Worm (Caenorhabditis elegans) whole organism, mixed stage, embryonic: ENCODE measurements around the gene tsp-6.
A peak's percentile ranks its signal among the peaks of the same experiment; 100 is the strongest.

ENCODE experiments used
- M03D4.4 ChIP-seq: sonication (generic microtip); optimal IDR thresholded peaks from 2 replicates; lab custom pipeline; 2017; ENCODE audit warnings: mild to moderate bottlenecking, missing genetic modification characterization, missing compliant biosample characterization
- bed-3 ChIP-seq: fragments of 200-800 bp; sonication (Bioruptor generic); optimal IDR thresholded peaks from 3 replicates; lab custom pipeline; 2018; ENCODE audit warnings: mild to moderate bottlenecking, missing genetic modification characterization, moderate library complexity, missing compliant biosample characterization
- blmp-1 ChIP-seq: fragments of 150-350 bp; optimal IDR thresholded peaks from 2 replicates; lab custom pipeline; 2014; ENCODE audit warnings: missing biosample characterization, missing genetic modification characterization
- ceh-39 ChIP-seq: fragments of 150-350 bp; optimal IDR thresholded peaks from 2 replicates; lab custom pipeline; 2014; ENCODE audit warnings: missing biosample characterization, missing genetic modification characterization
- ceh-43 ChIP-seq: fragments of 200-800 bp; sonication (Bioruptor generic); optimal IDR thresholded peaks from 2 replicates; lab custom pipeline; 2018; ENCODE audit warnings: mild to moderate bottlenecking, missing genetic modification characterization, moderate library complexity, missing compliant biosample characterization
- ceh-83 ChIP-seq: fragments of 200-800 bp; sonication (Bioruptor generic); optimal IDR thresholded peaks from 2 replicates; lab custom pipeline; 2018; ENCODE audit warnings: mild to moderate bottlenecking, missing genetic modification characterization, missing compliant biosample characterization
- ces-1 ChIP-seq: fragments of 150-350 bp; optimal IDR thresholded peaks from 2 replicates; lab custom pipeline; 2014; ENCODE audit warnings: missing biosample characterization, missing genetic modification reagents, missing genetic modification characterization
- cnd-1 ChIP-seq: fragments of 200-800 bp; sonication (Bioruptor generic); optimal IDR thresholded peaks from 2 replicates; lab custom pipeline; 2018; ENCODE audit warnings: mild to moderate bottlenecking, missing genetic modification characterization, missing compliant biosample characterization
- drap-1 ChIP-seq: fragments of 200-800 bp; sonication (Bioruptor generic); optimal IDR thresholded peaks from 3 replicates; lab custom pipeline; 2018; ENCODE audit warnings: mild to moderate bottlenecking, missing genetic modification characterization, missing compliant biosample characterization
- elt-1 ChIP-seq: sonication (generic microtip); optimal IDR thresholded peaks from 2 replicates; lab custom pipeline; 2017; ENCODE audit warnings: missing genetic modification characterization, mild to moderate bottlenecking, missing compliant biosample characterization, antibody characterized with exemption, moderate library complexity, borderline replicate concordance; ENCODE audit not compliant: insufficient read depth
- elt-3 ChIP-seq: fragments of 150-350 bp; optimal IDR thresholded peaks from 2 replicates; lab custom pipeline; 2014; ENCODE audit warnings: missing biosample characterization, missing genetic modification characterization
- flh-1 ChIP-seq: fragments of 200-800 bp; sonication (Bioruptor generic); optimal IDR thresholded peaks from 2 replicates; lab custom pipeline; 2018; ENCODE audit warnings: mild to moderate bottlenecking, missing genetic modification characterization, moderate library complexity, missing compliant biosample characterization
- ham-2 ChIP-seq: fragments of 200-800 bp; sonication (Bioruptor generic); optimal IDR thresholded peaks from 2 replicates; lab custom pipeline; 2018; ENCODE audit warnings: mild to moderate bottlenecking, missing genetic modification characterization, missing compliant biosample characterization
- hlh-1 ChIP-seq: fragments of 150-350 bp; optimal IDR thresholded peaks from 2 replicates; lab custom pipeline; 2014; ENCODE audit warnings: missing biosample characterization, missing genetic modification reagents, missing genetic modification characterization
- lin-13 ChIP-seq: fragments of 150-350 bp; optimal IDR thresholded peaks from 2 replicates; lab custom pipeline; 2014; ENCODE audit warnings: missing biosample characterization, missing genetic modification characterization
- lin-32 ChIP-seq: fragments of 200-800 bp; sonication (Bioruptor generic); optimal IDR thresholded peaks from 2 replicates; lab custom pipeline; 2018; ENCODE audit warnings: mild to moderate bottlenecking, missing genetic modification characterization, missing compliant biosample characterization
- lsy-2 ChIP-seq: fragments of 150-350 bp; optimal IDR thresholded peaks from 2 replicates; lab custom pipeline; 2014; ENCODE audit warnings: missing biosample characterization, missing genetic modification characterization
- mab-5 ChIP-seq: fragments of 150-350 bp; optimal IDR thresholded peaks from 2 replicates; lab custom pipeline; 2014; ENCODE audit warnings: missing biosample characterization, missing genetic modification characterization
- mep-1 ChIP-seq: fragments of 150-350 bp; optimal IDR thresholded peaks from 2 replicates; lab custom pipeline; 2017; ENCODE audit warnings: missing biosample characterization, missing genetic modification reagents, missing genetic modification characterization, inconsistent platforms
- mls-2 ChIP-seq: sonication (generic microtip); optimal IDR thresholded peaks from 2 replicates; lab custom pipeline; 2016; ENCODE audit warnings: mild to moderate bottlenecking, missing genetic modification characterization, moderate library complexity, missing compliant biosample characterization
- nhr-12 ChIP-seq: fragments of 150-350 bp; optimal IDR thresholded peaks from 2 replicates; lab custom pipeline; 2014; ENCODE audit warnings: missing biosample characterization, missing genetic modification characterization
- nhr-2 ChIP-seq: fragments of 150-350 bp; optimal IDR thresholded peaks from 2 replicates; lab custom pipeline; 2014; ENCODE audit warnings: missing biosample characterization, missing genetic modification characterization
- nhr-237 ChIP-seq: fragments of 150-350 bp; optimal IDR thresholded peaks from 2 replicates; lab custom pipeline; 2014; ENCODE audit warnings: missing biosample characterization, missing genetic modification characterization
- nhr-28 ChIP-seq: fragments of 150-350 bp; optimal IDR thresholded peaks from 2 replicates; lab custom pipeline; 2014; ENCODE audit warnings: missing biosample characterization, missing genetic modification characterization
- nhr-76 ChIP-seq: sonication (generic microtip); optimal IDR thresholded peaks from 2 replicates; lab custom pipeline; 2017; ENCODE audit warnings: missing biosample characterization, missing genetic modification characterization
- pha-4 ChIP-seq: fragments of 150-350 bp; optimal IDR thresholded peaks from 2 replicates; lab custom pipeline; 2018; ENCODE audit warnings: missing biosample characterization, missing genetic modification reagents, missing genetic modification characterization
- sem-2 ChIP-seq: fragments of 200-800 bp; sonication (Bioruptor generic); optimal IDR thresholded peaks from 2 replicates; lab custom pipeline; 2018; ENCODE audit warnings: mild to moderate bottlenecking, missing genetic modification characterization, missing compliant biosample characterization
- snpc-4 ChIP-seq: fragments of 150-350 bp; optimal IDR thresholded peaks from 2 replicates; lab custom pipeline; 2014; ENCODE audit warnings: missing biosample characterization, missing genetic modification characterization
- sptf-1 ChIP-seq: sonication (generic microtip); optimal IDR thresholded peaks from 2 replicates; lab custom pipeline; 2017; ENCODE audit warnings: mild to moderate bottlenecking, missing genetic modification characterization, moderate library complexity, missing compliant biosample characterization
- tbx-8 ChIP-seq: fragments of 200-800 bp; sonication (Bioruptor generic); optimal IDR thresholded peaks from 2 replicates; lab custom pipeline; 2018; ENCODE audit warnings: mild to moderate bottlenecking, missing genetic modification characterization, moderate library complexity, missing compliant biosample characterization
- unc-120 ChIP-seq: sonication (generic microtip); optimal IDR thresholded peaks from 2 replicates; lab custom pipeline; 2017; ENCODE audit warnings: missing genetic modification characterization, missing compliant biosample characterization; ENCODE audit not compliant: poor library complexity, severe bottlenecking
- unc-39 ChIP-seq: fragments of 150-350 bp; optimal IDR thresholded peaks from 2 replicates; lab custom pipeline; 2014; ENCODE audit warnings: missing biosample characterization, missing genetic modification characterization
- unc-62 ChIP-seq: fragments of 150-350 bp; optimal IDR thresholded peaks from 2 replicates; lab custom pipeline; 2014; ENCODE audit warnings: missing biosample characterization, missing genetic modification reagents, missing genetic modification characterization
- zip-8 ChIP-seq: fragments of 150-350 bp; optimal IDR thresholded peaks from 2 replicates; lab custom pipeline; 2014; ENCODE audit warnings: missing biosample characterization, missing genetic modification characterization
- ztf-11 ChIP-seq: fragments of 150-350 bp; optimal IDR thresholded peaks from 2 replicates; lab custom pipeline; 2014; ENCODE audit warnings: missing biosample characterization, missing genetic modification characterization

Gene tsp-6

DNA sequence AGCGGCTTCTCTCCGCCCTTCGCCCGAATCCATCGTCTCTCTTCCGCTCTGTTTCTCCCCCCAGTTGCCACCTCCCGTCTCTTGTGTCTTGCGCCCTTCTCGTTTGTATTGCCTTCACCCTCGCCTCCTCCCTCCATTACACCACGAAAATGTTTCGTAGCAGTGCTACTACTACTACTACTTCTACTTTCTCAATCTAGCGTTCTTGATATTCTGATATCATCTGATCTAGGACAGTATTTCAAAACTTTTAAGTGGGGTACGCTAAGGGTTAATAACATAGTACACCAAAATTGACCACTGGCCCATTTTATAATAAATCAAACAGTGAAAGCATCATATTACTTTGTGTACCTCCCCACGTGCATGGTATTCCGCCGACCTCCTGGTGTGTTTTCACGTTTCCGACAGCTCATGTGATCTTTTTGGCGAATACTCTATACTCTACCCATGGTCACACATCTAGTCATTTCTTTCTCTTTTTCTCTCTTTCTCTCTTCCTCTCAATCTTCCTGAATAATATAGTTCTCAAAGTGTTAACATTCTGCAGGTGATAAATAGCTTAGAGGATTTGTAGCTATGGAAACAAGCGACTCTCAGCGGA is 17.6 kb upstream of the tsp-6 start, which contains the start of gene C14A11.2:
C14A11.2 (plus strand) TSS at position 551 of the 604 bp plus-strand sequence.
- peak; percentile 1 for TF ChIP-seq blmp-1
- TF ChIP-seq lin-32 (GFP tag; lab: Kevin White, UChicago): no peak

DNA sequence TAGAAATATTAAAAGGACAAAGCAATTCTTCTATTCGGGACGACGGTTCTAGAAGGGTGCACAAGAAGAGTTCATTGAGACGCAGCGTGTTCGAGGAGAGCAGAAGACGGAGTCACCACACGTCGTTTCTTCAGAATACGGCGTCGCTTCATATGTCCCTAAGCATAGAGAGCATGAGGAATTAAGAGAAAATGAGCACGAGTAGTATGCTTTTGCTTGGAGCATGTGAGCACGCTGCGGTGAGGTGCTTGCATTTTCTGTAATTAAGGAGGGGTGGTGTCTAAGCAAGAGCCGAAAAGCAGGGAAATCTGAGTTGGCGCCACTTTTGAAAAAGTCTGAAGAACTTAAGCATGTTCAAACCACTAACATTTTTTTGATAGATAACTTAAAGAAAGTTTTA is 12.9 kb upstream of the tsp-6 start, which contains the start of gene C14A11.5:
C14A11.5 (minus strand) TSS at position 139 of the 400 bp plus-strand sequence.
- TF ChIP-seq nhr-237 (tag; lab: Kevin White, UChicago) (no peak), unc-120 (tag; lab: Kevin White, UChicago) (no peak), unc-39 (tag; lab: Kevin White, UChicago) (no peak), zip-8 (tag; lab: Kevin White, UChicago) (no peak), nhr-28 (tag; lab: Kevin White, UChicago) (no peak), mls-2 (tag; lab: Kevin White, UChicago) (no peak), ces-1 (peak; percentile 23), sptf-1 (tag; lab: Kevin White, UChicago) (peak; percentile 25), lin-32 (GFP tag; lab: Kevin White, UChicago) (no peak), lin-13 (tag; lab: Kevin White, UChicago) (no peak), nhr-76 (tag; lab: Kevin White, UChicago) (no peak)

DNA sequence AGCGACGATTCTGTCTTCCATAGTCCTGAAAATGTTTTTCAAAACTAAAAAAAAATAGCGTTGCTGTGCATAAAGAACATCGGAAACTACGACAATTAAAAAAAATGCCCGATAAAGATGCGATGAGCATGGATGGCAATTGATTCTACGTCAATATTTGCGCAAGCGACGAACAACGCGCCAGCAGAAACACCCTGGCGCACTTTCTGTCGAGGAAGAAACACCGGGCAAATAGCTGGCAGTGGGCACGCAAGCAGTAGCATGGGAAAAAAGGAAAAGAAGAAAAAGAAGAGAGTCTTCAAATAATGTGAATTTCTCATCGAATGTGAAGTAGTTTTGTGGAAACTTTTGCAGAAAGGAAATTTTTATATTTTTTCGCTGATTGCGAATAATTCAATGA is 10.6 kb upstream of the tsp-6 start, which contains the start of gene C14A11.9:
C14A11.9 (minus strand) TSS at position 27 of the 400 bp plus-strand sequence.
- TF ChIP-seq mls-2 (tag; lab: Kevin White, UChicago) (peak; percentile 86), unc-62 (GFP tag; lab: Kevin White, UChicago) (peak; percentile 21), lin-13 (tag; lab: Kevin White, UChicago) (peak; percentile 79), zip-8 (tag; lab: Kevin White, UChicago) (no peak), blmp-1 (no peak), unc-39 (tag; lab: Kevin White, UChicago) (no peak), tbx-8 (GFP tag; lab: Kevin White, UChicago) (peak; percentile 42), M03D4.4 (tag; lab: Kevin White, UChicago) (peak; percentile 79), lsy-2 (peak; percentile 76), sptf-1 (tag; lab: Kevin White, UChicago) (peak; percentile 85), nhr-237 (tag; lab: Kevin White, UChicago) (peak; percentile 77), elt-1 (no peak), mep-1 (tag; lab: Kevin White, UChicago) (peak; percentile 92), ces-1 (peak; percentile 56), pha-4 (tag; lab: Kevin White, UChicago) (peak; percentile 72), nhr-76 (tag; lab: Kevin White, UChicago) (no peak), mab-5 (tag; lab: Kevin White, UChicago) (no peak), snpc-4 (tag; lab: Kevin White, UChicago) (no peak), nhr-12 (tag; lab: Kevin White, UChicago) (no peak), ceh-43 (GFP tag; lab: Kevin White, UChicago) (peak; percentile 57), unc-120 (tag; lab: Kevin White, UChicago) (peak; percentile 75), ham-2 (GFP tag; lab: Kevin White, UChicago) (peak; percentile 50), nhr-2 (tag; lab: Kevin White, UChicago) (no peak), elt-3 (tag; lab: Kevin White, UChicago) (no peak), flh-1 (GFP tag; lab: Kevin White, UChicago) (no peak), nhr-28 (tag; lab: Kevin White, UChicago) (no peak), sem-2 (no peak), lin-32 (GFP tag; lab: Kevin White, UChicago) (peak; percentile 45), hlh-1 (tag; lab: Kevin White, UChicago) (peak; percentile 40), ztf-11 (tag; lab: Kevin White, UChicago) (no peak), drap-1 (GFP tag; lab: Kevin White, UChicago) (peak; percentile 74), cnd-1 (tag; lab: Kevin White, UChicago) (peak; percentile 65), bed-3 (GFP tag; lab: Kevin White, UChicago) (peak; percentile 10), ceh-39 (tag; lab: Kevin White, UChicago) (no peak), ceh-83 (GFP tag; lab: Kevin White, UChicago) (peak; percentile 61)
